Fruit fly (Drosophila melanogaster) whole organism, wandering third instar larva: Measurements from ENCODE around the gene Sfp33A2.
A peak's percentile ranks its signal among the peaks of the same experiment; 100 is the strongest.

Experiments used
- Abd-B ChIP-seq: fragments of >200 bp; optimal IDR thresholded peaks from 2 replicates; lab custom pipeline; 2017; ENCODE audit warnings: missing biosample characterization, missing genetic modification characterization
- CG32264 ChIP-seq: fragments of 200-800 bp; sonication (Bioruptor generic); optimal IDR thresholded peaks from 2 replicates; lab custom pipeline; 2016; ENCODE audit warnings: missing biosample characterization, missing genetic modification characterization
- CG9705 ChIP-seq: fragments of 200-800 bp; sonication (Bioruptor generic); optimal IDR thresholded peaks from 2 replicates; lab custom pipeline; 2018; ENCODE audit warnings: missing biosample characterization, mild to moderate bottlenecking, missing genetic modification characterization
- CrebA ChIP-seq: fragments of 200-800 bp; sonication (Bioruptor generic); optimal IDR thresholded peaks from 2 replicates; lab custom pipeline; 2016; ENCODE audit warnings: missing biosample characterization, mild to moderate bottlenecking, missing genetic modification characterization, borderline replicate concordance
- Dfd ChIP-seq: fragments of >200 bp; optimal IDR thresholded peaks from 2 replicates; lab custom pipeline; 2017; ENCODE audit warnings: missing biosample characterization, missing genetic modification characterization
- Dif ChIP-seq: fragments of 200-275, 200-300 bp; sonication (Bioruptor generic); optimal IDR thresholded peaks from 2 replicates; lab custom pipeline; 2018; ENCODE audit warnings: missing biosample characterization, missing genetic modification characterization; ENCODE audit not compliant: partially characterized antibody
- GATAd ChIP-seq: sonication (Bioruptor generic); optimal IDR thresholded peaks from 2 replicates; lab custom pipeline; 2016; ENCODE audit warnings: missing biosample characterization, missing genetic modification characterization
- HLH106 ChIP-seq: fragments of 200-800 bp; optimal IDR thresholded peaks from 3 replicates; lab custom pipeline; 2019; ENCODE audit warnings: missing biosample characterization, mild to moderate bottlenecking, missing genetic modification characterization, moderate library complexity
- Hnf4 ChIP-seq: fragments of 200-800 bp; sonication (Bioruptor generic); optimal IDR thresholded peaks from 2 replicates; lab custom pipeline; 2016; ENCODE audit warnings: missing biosample characterization, mild to moderate bottlenecking, missing genetic modification characterization
- Hr78 ChIP-seq: fragments of >200 bp; optimal IDR thresholded peaks from 2 replicates; lab custom pipeline; 2017; ENCODE audit warnings: missing biosample characterization, missing genetic modification characterization
- Hr83 ChIP-seq: fragments of 200-300 bp; sonication (Bioruptor generic); optimal IDR thresholded peaks from 2 replicates; lab custom pipeline; 2016; ENCODE audit warnings: missing biosample characterization, mild to moderate bottlenecking, missing genetic modification characterization, moderate library complexity; ENCODE audit not compliant: poor library complexity, severe bottlenecking
- Jra ChIP-seq: sonication (Bioruptor generic); optimal IDR thresholded peaks from 2 replicates; lab custom pipeline; 2016; ENCODE audit warnings: missing biosample characterization, missing genetic modification characterization
- Mio ChIP-seq: sonication (Bioruptor generic); optimal IDR thresholded peaks from 2 replicates; lab custom pipeline; 2016; ENCODE audit warnings: missing biosample characterization, missing genetic modification characterization
- Myc ChIP-seq: fragments of >200 bp; optimal IDR thresholded peaks from 2 replicates; lab custom pipeline; 2017
- N ChIP-seq: fragments of >200 bp; optimal IDR thresholded peaks from 2 replicates; lab custom pipeline; 2018; ENCODE audit warnings: missing biosample characterization, missing external identifiers, missing genetic modification characterization
- OdsH ChIP-seq: fragments of 200-800 bp; sonication (Bioruptor generic); optimal IDR thresholded peaks from 2 replicates; lab custom pipeline; 2016; ENCODE audit warnings: missing biosample characterization, mild to moderate bottlenecking, missing genetic modification characterization
- Rel ChIP-seq, 2 experiments: fragments of 200-800 bp; sonication (Bioruptor generic) in 1 of 2; optimal IDR thresholded peaks; 2 replicates in 1 of 2; 3 replicates in 1 of 2; lab custom pipeline; 2016 to 2019; ENCODE audit warnings: mild to moderate bottlenecking in 2 of 2, missing biosample characterization in 2 of 2, missing genetic modification characterization in 2 of 2, moderate library complexity in 1 of 2
- Sp1 ChIP-seq: fragments of 200-800 bp; sonication (Bioruptor generic); optimal IDR thresholded peaks from 3 replicates; lab custom pipeline; 2019; ENCODE audit warnings: missing biosample characterization, mild to moderate bottlenecking, missing genetic modification characterization, moderate library complexity
- Vsx2 ChIP-seq: fragments of 200-300, 225-300 bp; sonication (Bioruptor generic); optimal IDR thresholded peaks from 2 replicates; lab custom pipeline; 2018; ENCODE audit warnings: missing biosample characterization, missing genetic modification characterization; ENCODE audit not compliant: partially characterized antibody
- br ChIP-seq: fragments of 200-800 bp; sonication (Bioruptor generic); optimal IDR thresholded peaks from 2 replicates; lab custom pipeline; 2016; ENCODE audit warnings: missing biosample characterization, missing genetic modification characterization
- brk ChIP-seq: fragments of 200-800 bp; sonication (Bioruptor generic); optimal IDR thresholded peaks from 2 replicates; lab custom pipeline; 2016; ENCODE audit warnings: missing biosample characterization, mild to moderate bottlenecking, missing genetic modification characterization
- dl ChIP-seq, 2 experiments: fragments of 175-275, 200-275 bp in 1 of 2; fragments of 200-275 bp in 1 of 2; sonication (Bioruptor generic); optimal IDR thresholded peaks; lab custom pipeline; 2018; ENCODE audit warnings: mild to moderate bottlenecking in 2 of 2, missing biosample characterization in 2 of 2, missing genetic modification characterization in 2 of 2, moderate library complexity in 2 of 2; ENCODE audit not compliant: partially characterized antibody in 2 of 2, insufficient read depth in 1 of 2
- dmrt93B ChIP-seq: fragments of 200-800 bp; sonication (Bioruptor generic); optimal IDR thresholded peaks from 2 replicates; lab custom pipeline; 2018; ENCODE audit warnings: missing biosample characterization, mild to moderate bottlenecking, missing genetic modification characterization
- dsf ChIP-seq: sonication (Bioruptor generic); optimal IDR thresholded peaks from 2 replicates; lab custom pipeline; 2016; ENCODE audit warnings: missing biosample characterization, missing genetic modification characterization, borderline replicate concordance
- ey ChIP-seq: fragments of 200-800 bp; sonication (Bioruptor generic); optimal IDR thresholded peaks from 2 replicates; lab custom pipeline; 2016; ENCODE audit warnings: missing biosample characterization, missing genetic modification characterization
- foxo ChIP-seq, 2 experiments: fragments of 200-800 bp; sonication (Bioruptor generic); optimal IDR thresholded peaks; 2 replicates in 1 of 2; 3 replicates in 1 of 2; lab custom pipeline; 2016 to 2017; ENCODE audit warnings: missing biosample characterization in 2 of 2, missing genetic modification characterization in 2 of 2
- fru ChIP-seq: fragments of 200-800 bp; sonication (Bioruptor generic); optimal IDR thresholded peaks from 3 replicates; lab custom pipeline; 2016; ENCODE audit warnings: missing biosample characterization, mild to moderate bottlenecking, missing genetic modification characterization
- h ChIP-seq: fragments of 200-800 bp; sonication (Bioruptor generic); optimal IDR thresholded peaks from 3 replicates; lab custom pipeline; 2016; ENCODE audit warnings: missing biosample characterization, mild to moderate bottlenecking, missing genetic modification characterization
- jim ChIP-seq: fragments of 175-275, 200-325 bp; sonication (Bioruptor generic); optimal IDR thresholded peaks from 2 replicates; lab custom pipeline; 2016; ENCODE audit warnings: missing biosample characterization, mild to moderate bottlenecking, missing genetic modification characterization
- lola ChIP-seq: fragments of >200 bp; optimal IDR thresholded peaks from 2 replicates; lab custom pipeline; 2017; ENCODE audit warnings: missing biosample characterization, missing genetic modification characterization
- pan ChIP-seq: fragments of >200 bp; optimal IDR thresholded peaks from 2 replicates; lab custom pipeline; 2017
- psq ChIP-seq: fragments of 200-800 bp; sonication (Bioruptor generic); optimal IDR thresholded peaks from 3 replicates; lab custom pipeline; 2017; ENCODE audit warnings: missing biosample characterization, mild to moderate bottlenecking, missing genetic modification characterization, moderate library complexity
- rgr ChIP-seq: fragments of 200-800 bp; sonication (Bioruptor generic); optimal IDR thresholded peaks from 3 replicates; lab custom pipeline; 2016; ENCODE audit warnings: missing biosample characterization, mild to moderate bottlenecking, missing genetic modification characterization
- sage ChIP-seq: fragments of 200-800 bp; sonication (Bioruptor generic); optimal IDR thresholded peaks from 2 replicates; lab custom pipeline; 2016; ENCODE audit warnings: missing biosample characterization, mild to moderate bottlenecking, missing genetic modification characterization
- sv ChIP-seq: fragments of 200-800 bp; sonication (Bioruptor generic); optimal IDR thresholded peaks from 3 replicates; lab custom pipeline; 2016; ENCODE audit warnings: missing biosample characterization, missing genetic modification characterization
- tai ChIP-seq: sonication (Bioruptor generic); optimal IDR thresholded peaks from 2 replicates; lab custom pipeline; 2016; ENCODE audit warnings: missing biosample characterization, missing genetic modification characterization
- usp ChIP-seq: fragments of >200 bp; optimal IDR thresholded peaks from 2 replicates; lab custom pipeline; 2017; ENCODE audit warnings: missing biosample characterization, missing genetic modification characterization
- woc ChIP-seq: sonication (Bioruptor generic); optimal IDR thresholded peaks from 2 replicates; lab custom pipeline; 2016; ENCODE audit warnings: missing biosample characterization, mild to moderate bottlenecking, missing genetic modification characterization

Gene Sfp33A2

dm6 chr2L:11807697-11808226, 29.8 kb upstream of the Sfp33A2 start (continued):
- TF ChIP-seq Hnf4 (GFP tag; lab: Kevin White, UChicago), result peak; percentile 67
- TF ChIP-seq Abd-B (GFP tag; lab: Kevin White, UChicago), result no peak
- no peak for TF ChIP-seq pan

- TF ChIP-seq Myc (lab: Kevin White, UChicago), result peak; percentile 100
- TF ChIP-seq brk (GFP tag; lab: Kevin White, UChicago), result no peak
- no peak for TF ChIP-seq N (GFP tag; lab: Kevin White, UChicago)
- no peak for TF ChIP-seq br
- TF ChIP-seq h (GFP tag; lab: Kevin White, UChicago), result no peak
Measured at dm6 chr2L:11808327-11808701, 29.2 kb upstream of the Sfp33A2 start.

dm6 chr2L:11808702-11809583, 28.6 kb upstream of the Sfp33A2 start, which contains the start of gene crol:
crol (minus strand) TSS chr2L:11809438.
- TF ChIP-seq dl (GFP tag; optimal IDR thresholded peaks at IDR 0.05; lab: Kevin White, UChicago; ENCODE audit: insufficient read depth in 1 of 2, partially characterized antibody in 2 of 2) (peak; percentile 74 to 81), OdsH (GFP tag; lab: Kevin White, UChicago) (no peak), Sp1 (GFP tag; lab: Kevin White, UChicago) (no peak), h (GFP tag; lab: Kevin White, UChicago) (peak; percentile 29), jim (GFP tag; lab: Kevin White, UChicago) (peak; percentile 84), Vsx2 (GFP tag; lab: Kevin White, UChicago) (peak; percentile 58), woc (peak; percentile 76), pan (no peak), br (peak; percentile 3), Mio (GFP tag; lab: Kevin White, UChicago) (no peak), fru (GFP tag; lab: Kevin White, UChicago) (no peak), Myc (lab: Kevin White, UChicago) (peak; percentile 85), CG9705 (GFP tag; lab: Kevin White, UChicago) (peak; percentile 19), lola (GFP tag; lab: Kevin White, UChicago) (no peak), Hnf4 (GFP tag; lab: Kevin White, UChicago) (peak; percentile 33), foxo (GFP tag; optimal IDR thresholded peaks at IDR 0.05; lab: Kevin White, UChicago) (no peak), Abd-B (GFP tag; lab: Kevin White, UChicago) (no peak), sv (GFP tag; lab: Kevin White, UChicago) (no peak), rgr (GFP tag; lab: Kevin White, UChicago) (no peak), dsf (GFP tag; lab: Kevin White, UChicago) (peak; percentile 0), CrebA (no peak), N (GFP tag; lab: Kevin White, UChicago) (no peak), Hr83 (GFP tag; lab: Kevin White, UChicago) (peak; percentile 38), ey (GFP tag; lab: Kevin White, UChicago) (no peak), Hr78 (GFP tag; lab: Kevin White, UChicago) (no peak), Rel (GFP tag; optimal IDR thresholded peaks at IDR 0.05; lab: Kevin White, UChicago) (no peak), Rel (tag; optimal IDR thresholded peaks at IDR 0.05; lab: Kevin White, UChicago) (peak; percentile 95), HLH106 (peak; percentile 8), tai (no peak), GATAd (GFP tag; lab: Kevin White, UChicago) (no peak), Dif (GFP tag; lab: Kevin White, UChicago) (peak; percentile 79), usp (GFP tag; lab: Kevin White, UChicago) (no peak), Dfd (GFP tag; lab: Kevin White, UChicago) (no peak), sage (GFP tag; lab: Kevin White, UChicago) (no peak), dmrt93B (GFP tag; lab: Kevin White, UChicago) (no peak), brk (GFP tag; lab: Kevin White, UChicago) (no peak), Jra (no peak), CG32264 (GFP tag; lab: Kevin White, UChicago) (no peak), psq (GFP tag; lab: Kevin White, UChicago) (peak; percentile 78)
